Worm (Caenorhabditis elegans): Measurements from ENCODE around the gene fbxa-143.

fbxa-143 gene

ce11 chrV:16129116-16129515, 1.8 kb upstream of the fbxa-143 start (continued):
- TF ChIP-seq elt-1 (tag; optimal IDR thresholded peaks at IDR 0.05) (no peak), nhr-25 (tag; optimal IDR thresholded peaks at IDR 0.05) (no peak), pqm-1 (tag; optimal IDR thresholded peaks at IDR 0.05) (peak; percentile 74), hmg-11 (tag; optimal IDR thresholded peaks at IDR 0.05) (no peak)

ce11 chrV:16124739-16125138, 2.6 kb downstream of the fbxa-143 start, which contains the start of gene nhr-111:
TSS of gene nhr-111 (minus strand) at chrV:16124839.
- no peak for TF ChIP-seq lin-15B (tag; optimal IDR thresholded peaks at IDR 0.05)
- TF ChIP-seq ztf-4 (tag; optimal IDR thresholded peaks at IDR 0.05) = no peak
- no peak for TF ChIP-seq nhr-23 (tag; optimal IDR thresholded peaks at IDR 0.05)
- TF ChIP-seq skn-1 (tag; optimal IDR thresholded peaks at IDR 0.05) = no peak
- TF ChIP-seq nhr-28 (tag; optimal IDR thresholded peaks at IDR 0.05) = no peak
- TF ChIP-seq egl-5 (tag; optimal IDR thresholded peaks at IDR 0.05) = no peak
- TF ChIP-seq fos-1 (tag; optimal IDR thresholded peaks at IDR 0.05) = no peak
- no peak for TF ChIP-seq pha-4 (tag; optimal IDR thresholded peaks at IDR 0.05)
- TF ChIP-seq nhr-12 (tag; optimal IDR thresholded peaks at IDR 0.05) = no peak
- no peak for TF ChIP-seq nhr-76 (tag; optimal IDR thresholded peaks at IDR 0.05)
- no peak for TF ChIP-seq nhr-237 (tag; optimal IDR thresholded peaks at IDR 0.05)
- no peak for TF ChIP-seq ceh-28 (tag; optimal IDR thresholded peaks at IDR 0.05)
- TF ChIP-seq unc-62 (GFP tag; optimal IDR thresholded peaks at IDR 0.05) = no peak
- no peak for TF ChIP-seq daf-12 (tag; optimal IDR thresholded peaks at IDR 0.05)
- no peak for TF ChIP-seq nhr-77 (tag; optimal IDR thresholded peaks at IDR 0.05)
- no peak for TF ChIP-seq pqm-1 (tag; optimal IDR thresholded peaks at IDR 0.05)

- no peak for TF ChIP-seq elt-2 (tag; optimal IDR thresholded peaks at IDR 0.05)
- peak; percentile 56 for TF ChIP-seq pha-4 (tag; optimal IDR thresholded peaks at IDR 0.05)
- peak; percentile 1 for TF ChIP-seq pqm-1 (tag; optimal IDR thresholded peaks at IDR 0.05)
Measured at ce11 chrV:16121451-16121850, 5.8 kb downstream of the fbxa-143 start.

ce11 chrV:16120922-16121321, 6.4 kb downstream of the fbxa-143 start, which contains the start of gene skr-3:
TSS of gene skr-3 (plus strand) at chrV:16121084.
- no peak for TF ChIP-seq ZK546.5 (tag; optimal IDR thresholded peaks at IDR 0.05)
- peak; percentile 57 for TF ChIP-seq pha-4 (tag; optimal IDR thresholded peaks at IDR 0.05)
- peak; percentile 67 for TF ChIP-seq elt-2 (tag; optimal IDR thresholded peaks at IDR 0.05)

ce11 chrV:16120499-16120898, 6.8 kb downstream of the fbxa-143 start:
- TF ChIP-seq R02D3.7 (tag; optimal IDR thresholded peaks at IDR 0.05) (no peak), lin-15B (tag; optimal IDR thresholded peaks at IDR 0.05) (no peak), pqm-1 (tag; optimal IDR thresholded peaks at IDR 0.05) (no peak), fkh-10 (GFP tag; optimal IDR thresholded peaks at IDR 0.05) (no peak), ZK546.5 (tag; optimal IDR thresholded peaks at IDR 0.05) (no peak), unc-62 (GFP tag; optimal IDR thresholded peaks at IDR 0.05) (no peak), nhr-77 (tag; optimal IDR thresholded peaks at IDR 0.05) (no peak), ceh-82 (tag; optimal IDR thresholded peaks at IDR 0.05) (no peak), nhr-12 (tag; optimal IDR thresholded peaks at IDR 0.05) (no peak), ztf-11 (tag; optimal IDR thresholded peaks at IDR 0.05) (no peak), jun-1 (tag; optimal IDR thresholded peaks at IDR 0.05) (no peak), nhr-11 (tag; optimal IDR thresholded peaks at IDR 0.05) (no peak), eor-1 (tag; optimal IDR thresholded peaks at IDR 0.05) (no peak)

ce11 chrV:16118601-16119000, 8.7 kb downstream of the fbxa-143 start, which contains the start of gene str-103:
TSS of gene str-103 (minus strand) at chrV:16118701.
- no peak for TF ChIP-seq unc-39 (tag; optimal IDR thresholded peaks at IDR 0.05)
- no peak for TF ChIP-seq pqm-1 (tag; optimal IDR thresholded peaks at IDR 0.05)
- TF ChIP-seq hmg-11 (tag; optimal IDR thresholded peaks at IDR 0.05) = no peak
- TF ChIP-seq fkh-10 (GFP tag; optimal IDR thresholded peaks at IDR 0.05) = no peak
- TF ChIP-seq skn-1 (tag; optimal IDR thresholded peaks at IDR 0.05) = no peak

ce11 chrV:16115381-16115780, 11.9 kb downstream of the fbxa-143 start, which contains the start of gene str-25:
TSS of gene str-25 (plus strand) at chrV:16115681.
- TF ChIP-seq fkh-10 (GFP tag; optimal IDR thresholded peaks at IDR 0.05) (no peak), mml-1 (tag; optimal IDR thresholded peaks at IDR 0.05) (no peak), egl-27 (tag; optimal IDR thresholded peaks at IDR 0.05) (no peak), pqm-1 (tag; optimal IDR thresholded peaks at IDR 0.05) (no peak), ZK546.5 (tag; optimal IDR thresholded peaks at IDR 0.05) (no peak), fos-1 (tag; optimal IDR thresholded peaks at IDR 0.05) (no peak), hmg-11 (tag; optimal IDR thresholded peaks at IDR 0.05) (no peak), ceh-9 (tag; optimal IDR thresholded peaks at IDR 0.05) (no peak), aly-2 (tag; optimal IDR thresholded peaks at IDR 0.05) (no peak), nfya-1 (tag; optimal IDR thresholded peaks at IDR 0.05; ENCODE audit: insufficient read depth) (no peak), sea-2 (GFP tag; optimal IDR thresholded peaks at IDR 0.05) (no peak), nhr-11 (tag; optimal IDR thresholded peaks at IDR 0.05) (no peak), nhr-237 (tag; optimal IDR thresholded peaks at IDR 0.05) (no peak), nhr-28 (tag; optimal IDR thresholded peaks at IDR 0.05) (no peak), elt-2 (tag; optimal IDR thresholded peaks at IDR 0.05) (no peak), fkh-2 (tag; optimal IDR thresholded peaks at IDR 0.05) (no peak), nhr-76 (tag; optimal IDR thresholded peaks at IDR 0.05) (no peak), nhr-67 (tag; optimal IDR thresholded peaks at IDR 0.05) (no peak)
